Worm (Caenorhabditis elegans) whole organism, L4 larva: ENCODE measurements around the gene F13A2.1.

ENCODE experiments used
- F44E2.7 ChIP-seq: fragments of 200-800 bp; sonication (Bioruptor generic); IDR thresholded peaks from 2 replicates; pipeline ENCODE4 v2.1.2; 2022; ENCODE audit warnings: missing genetic modification characterization, missing compliant biosample characterization
- T20F7.1 ChIP-seq: fragments of 200-800 bp; sonication (Bioruptor generic); optimal IDR thresholded peaks from 2 replicates; lab custom pipeline; 2018; ENCODE audit warnings: mild to moderate bottlenecking, missing genetic modification characterization, missing compliant biosample characterization
- T26A8.4 ChIP-seq: fragments of 200-800 bp; sonication (Bioruptor generic); IDR thresholded peaks from 2 replicates; pipeline ENCODE4 v1.3.6; 2022; ENCODE audit warnings: missing genetic modification characterization, missing compliant biosample characterization
- Y105C5A.15 ChIP-seq: fragments of 200-800 bp; sonication (Bioruptor generic); IDR thresholded peaks from 2 replicates; pipeline ENCODE4 v1.3.6; 2022; ENCODE audit warnings: missing genetic modification characterization, missing compliant biosample characterization
- Y5F2A.4 ChIP-seq: fragments of 200-800 bp; sonication (Bioruptor generic); optimal IDR thresholded peaks from 2 replicates; lab custom pipeline; 2018; ENCODE audit warnings: mild to moderate bottlenecking, missing genetic modification characterization, missing compliant biosample characterization
- Y75B8A.6 ChIP-seq: fragments of 200-800 bp; sonication (Bioruptor generic); IDR thresholded peaks from 2 replicates; pipeline ENCODE4 v1.3.6; 2022; ENCODE audit warnings: missing genetic modification reagents, missing genetic modification characterization, missing compliant biosample characterization
- aha-1 ChIP-seq: fragments of 150-350 bp; peaks from one replicate; lab custom pipeline; 2014; ENCODE audit warnings: missing biosample characterization, missing genetic modification characterization
- attf-4 ChIP-seq: sonication (generic microtip); optimal IDR thresholded peaks from 3 replicates; lab custom pipeline; 2017; ENCODE audit warnings: missing biosample characterization, missing genetic modification characterization
- ceh-82 ChIP-seq: sonication (generic microtip); optimal IDR thresholded peaks from 2 replicates; lab custom pipeline; 2017; ENCODE audit warnings: missing biosample characterization, missing genetic modification characterization
- daf-12 ChIP-seq: fragments of 150-350 bp; optimal IDR thresholded peaks from 2 replicates; lab custom pipeline; 2014; ENCODE audit warnings: missing biosample characterization, missing genetic modification reagents, missing genetic modification characterization
- daf-19 ChIP-seq: fragments of 200-800 bp; sonication (Bioruptor generic); conservative IDR thresholded peaks from 2 replicates; pipeline ENCODE4 v1.3.6; 2022; ENCODE audit warnings: missing genetic modification characterization, missing compliant biosample characterization
- dmd-8 ChIP-seq: fragments of 200-800 bp; sonication (Bioruptor generic); IDR thresholded peaks from 2 replicates; pipeline ENCODE4 v1.3.6; 2022; ENCODE audit warnings: missing genetic modification characterization, missing compliant biosample characterization
- dpl-1 ChIP-seq: fragments of 150-350 bp; optimal IDR thresholded peaks from 2 replicates; lab custom pipeline; 2014; ENCODE audit warnings: missing biosample characterization, missing genetic modification reagents, missing genetic modification characterization
- fkh-10 ChIP-seq: fragments of 150-350 bp; optimal IDR thresholded peaks from 2 replicates; lab custom pipeline; 2014; ENCODE audit warnings: missing biosample characterization, missing genetic modification reagents, missing genetic modification characterization
- lin-13 ChIP-seq: fragments of 150-350 bp; optimal IDR thresholded peaks from 2 replicates; lab custom pipeline; 2014; ENCODE audit warnings: missing biosample characterization, missing genetic modification reagents, missing genetic modification characterization
- lin-15B ChIP-seq: fragments of 150-350 bp; sonication (generic microtip); optimal IDR thresholded peaks from 3 replicates; lab custom pipeline; 2014; ENCODE audit warnings: missing biosample characterization, missing genetic modification characterization
- lin-29 ChIP-seq: fragments of 200-800 bp; sonication (Bioruptor generic); IDR thresholded peaks from 2 replicates; pipeline ENCODE4 v1.3.6; 2022; ENCODE audit warnings: missing genetic modification reagents, missing genetic modification characterization, missing compliant biosample characterization
- lin-38 ChIP-seq: fragments of 200-800 bp; sonication (Bioruptor generic); IDR thresholded peaks from 2 replicates; pipeline ENCODE4 v1.3.6; 2022; ENCODE audit warnings: missing genetic modification reagents, missing genetic modification characterization, missing compliant biosample characterization
- mdl-1 ChIP-seq, 2 experiments: fragments of 150-350 bp in 1 of 2; sonication (generic microtip) in 1 of 2; optimal IDR thresholded peaks; 2 replicates each; lab custom pipeline; 2014 to 2017; ENCODE audit warnings: missing biosample characterization in 2 of 2, missing genetic modification characterization in 2 of 2
- mep-1 ChIP-seq: fragments of 150-350 bp; sonication (generic microtip); optimal IDR thresholded peaks from 3 replicates; lab custom pipeline; 2014; ENCODE audit warnings: missing biosample characterization, missing genetic modification characterization
- nhr-11 ChIP-seq: fragments of 150-350 bp; optimal IDR thresholded peaks from 2 replicates; lab custom pipeline; 2014; ENCODE audit warnings: missing biosample characterization, missing genetic modification characterization
- nhr-111 ChIP-seq: fragments of 200-800 bp; sonication (Bioruptor generic); optimal IDR thresholded peaks from 2 replicates; lab custom pipeline; 2018; ENCODE audit warnings: mild to moderate bottlenecking, missing genetic modification characterization, missing compliant biosample characterization
- nhr-237 ChIP-seq: sonication (generic microtip); optimal IDR thresholded peaks from 2 replicates; lab custom pipeline; 2017; ENCODE audit warnings: missing biosample characterization, missing genetic modification characterization
- nhr-28 ChIP-seq: fragments of 150-350 bp; optimal IDR thresholded peaks from 2 replicates; lab custom pipeline; 2014; ENCODE audit warnings: missing biosample characterization, missing genetic modification characterization
- pha-4 ChIP-seq, 2 experiments: fragments of 150-350 bp in 1 of 2; fragments of 200-800 bp in 1 of 2; sonication (Bioruptor generic) in 1 of 2; IDR thresholded peaks in 1 of 2; optimal IDR thresholded peaks in 1 of 2; 2 replicates each; pipeline versions ENCODE4 v1.3.6 to Lab custom; 2014 to 2022; ENCODE audit warnings: missing genetic modification characterization in 2 of 2, missing genetic modification reagents in 2 of 2, missing biosample characterization in 1 of 2, missing compliant biosample characterization in 1 of 2
- php-3 ChIP-seq: fragments of 200-800 bp; sonication (Bioruptor generic); IDR thresholded peaks from 2 replicates; pipeline ENCODE4 v1.3.6; 2022; ENCODE audit warnings: missing genetic modification reagents, missing genetic modification characterization, missing compliant biosample characterization
- pqm-1 ChIP-seq: sonication (generic microtip); optimal IDR thresholded peaks from 2 replicates; lab custom pipeline; 2017; ENCODE audit warnings: missing biosample characterization, missing genetic modification characterization
- saeg-2 ChIP-seq: fragments of 200-800 bp; sonication (Bioruptor generic); IDR thresholded peaks from 2 replicates; pipeline ENCODE4 v1.3.6; 2022; ENCODE audit warnings: missing genetic modification reagents, missing genetic modification characterization, missing compliant biosample characterization
- set-16 ChIP-seq: fragments of 200-800 bp; sonication (Bioruptor generic); IDR thresholded peaks from 2 replicates; pipeline ENCODE4 v1.3.6; 2022; ENCODE audit warnings: missing genetic modification reagents, missing genetic modification characterization, missing compliant biosample characterization
- snpc-4 ChIP-seq: fragments of 150-350 bp; optimal IDR thresholded peaks from 2 replicates; lab custom pipeline; 2014; ENCODE audit warnings: missing biosample characterization, missing genetic modification characterization
- unc-130 ChIP-seq: sonication (generic microtip); optimal IDR thresholded peaks from 2 replicates; lab custom pipeline; 2016; ENCODE audit warnings: missing genetic modification reagents, missing genetic modification characterization, missing compliant biosample characterization
- unc-39 ChIP-seq: sonication (generic microtip); optimal IDR thresholded peaks from 2 replicates; lab custom pipeline; 2017; ENCODE audit warnings: missing biosample characterization, missing genetic modification characterization
- unc-62 ChIP-seq, 3 experiments: fragments of 150-350 bp in 1 of 3; sonication (generic microtip); optimal IDR thresholded peaks in 2 of 3; peaks in 1 of 3; 1 replicate in 1 of 3; 2 replicates in 2 of 3; lab custom pipeline; 2014 to 2017; ENCODE audit warnings: missing biosample characterization in 3 of 3, missing genetic modification characterization in 3 of 3, missing genetic modification reagents in 3 of 3, missing genotype in 1 of 3
- vab-7 ChIP-seq: fragments of 200-800 bp; sonication (Bioruptor generic); IDR thresholded peaks from 2 replicates; pipeline ENCODE4 v1.3.6; 2022; ENCODE audit warnings: missing genetic modification reagents, missing genetic modification characterization, missing compliant biosample characterization
- zip-11 ChIP-seq: fragments of 200-800 bp; sonication (Bioruptor generic); IDR thresholded peaks from 2 replicates; pipeline ENCODE4 v1.3.6; 2022; ENCODE audit warnings: missing genetic modification characterization, missing compliant biosample characterization
- ztf-11 ChIP-seq: fragments of 150-350 bp; optimal IDR thresholded peaks from 2 replicates; lab custom pipeline; 2014; ENCODE audit warnings: missing biosample characterization, missing genetic modification characterization

The F13A2.1 gene

ce11 chrV:4382298-4382697, at the start of gene F13A2.1:
Gene F13A2.1, minus strand, starts transcription at chrV:4382398.
- no peak for TF ChIP-seq ztf-11 (tag; lab: Kevin White, UChicago)
- TF ChIP-seq nhr-237 (tag; lab: Kevin White, UChicago) = no peak
- no peak for TF ChIP-seq snpc-4
- no peak for TF ChIP-seq ceh-82 (tag; lab: Kevin White, UChicago)
- TF ChIP-seq lin-13 (GFP tag; lab: Kevin White, UChicago) = no peak
- no peak for TF ChIP-seq dpl-1 (GFP tag; lab: Kevin White, UChicago)
- no peak for TF ChIP-seq attf-4 (tag; lab: Kevin White, UChicago)
- TF ChIP-seq daf-19 = no peak

DNA sequence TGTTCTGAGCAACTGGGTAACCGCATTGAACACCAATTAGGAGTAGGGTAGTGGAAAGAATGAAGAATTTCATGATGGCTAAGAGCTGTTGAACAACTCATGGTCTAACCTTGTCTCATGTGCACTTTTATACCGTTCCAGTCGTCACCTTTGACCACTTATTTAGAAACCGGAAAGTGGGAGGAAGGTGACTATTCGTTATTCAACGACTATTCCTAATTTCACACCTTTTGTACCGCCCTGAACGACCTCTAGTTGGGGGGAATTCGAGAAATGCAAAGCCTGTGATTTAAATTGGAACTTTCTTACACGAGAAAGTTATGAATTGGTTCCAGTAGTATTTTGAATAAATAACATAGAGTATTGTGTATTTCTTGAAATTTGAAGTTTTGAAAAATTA, 47.4 kb upstream of the F13A2.1 start, which contains the start of gene Y47D7A.12:
Gene Y47D7A.12 (minus strand): TSS at position 101 of the 400 bp plus-strand sequence.
- TF ChIP-seq daf-12 (tag; lab: Kevin White, UChicago) = no peak
- no peak for TF ChIP-seq lin-13 (GFP tag; lab: Kevin White, UChicago)
- TF ChIP-seq dpl-1 (GFP tag; lab: Kevin White, UChicago) = no peak
- no peak for TF ChIP-seq Y75B8A.6 (GFP tag; lab: Robert Waterston, UW)
- TF ChIP-seq lin-15B (tag; lab: Kevin White, UChicago) = no peak
- no peak for TF ChIP-seq zip-11 (GFP tag; lab: Robert Waterston, UW)
- no peak for TF ChIP-seq saeg-2 (GFP tag; lab: Robert Waterston, UW)
- no peak for TF ChIP-seq snpc-4
- no peak for TF ChIP-seq nhr-111
- TF ChIP-seq nhr-28 = no peak
- TF ChIP-seq pqm-1 (tag; lab: Kevin White, UChicago) = no peak
- TF ChIP-seq lin-29 (GFP tag; lab: Robert Waterston, UW) = no peak
- TF ChIP-seq pha-4 (GFP tag; IDR thresholded peaks at IDR 0.05; lab: Robert Waterston, UW) = no peak
- TF ChIP-seq pha-4 (tag; optimal IDR thresholded peaks at IDR 0.05; lab: Kevin White, UChicago) = no peak
- TF ChIP-seq T26A8.4 (GFP tag; lab: Robert Waterston, UW) = no peak
- no peak for TF ChIP-seq vab-7
- TF ChIP-seq dmd-8 (GFP tag; lab: Robert Waterston, UW) = no peak
- no peak for TF ChIP-seq mep-1 (tag; lab: Kevin White, UChicago)
- TF ChIP-seq F44E2.7 (GFP tag; lab: Robert Waterston, UW) = no peak

- TF ChIP-seq lin-38 (GFP tag; lab: Robert Waterston, UW) (no peak), set-16 (GFP tag; lab: Robert Waterston, UW) (no peak), Y105C5A.15 (GFP tag; lab: Robert Waterston, UW) (no peak), unc-130 (GFP tag; lab: Kevin White, UChicago) (no peak), unc-62 (GFP tag; optimal IDR thresholded peaks at IDR 0.05 in 1 of 2; lab: Kevin White, UChicago) (peak in 1 of 2 experiments; percentile 28), unc-62 (tag; optimal IDR thresholded peaks at IDR 0.05; lab: Kevin White, UChicago) (no peak), mdl-1 (tag; optimal IDR thresholded peaks at IDR 0.05; lab: Kevin White, UChicago) (no peak), T20F7.1 (no peak)
Observed at ce11 chrV:4428202-4428601, 46.0 kb upstream of the F13A2.1 start, which contains the start of gene Y47D7A.11. Gene Y47D7A.11, minus strand, starts transcription at chrV:4428302.

DNA sequence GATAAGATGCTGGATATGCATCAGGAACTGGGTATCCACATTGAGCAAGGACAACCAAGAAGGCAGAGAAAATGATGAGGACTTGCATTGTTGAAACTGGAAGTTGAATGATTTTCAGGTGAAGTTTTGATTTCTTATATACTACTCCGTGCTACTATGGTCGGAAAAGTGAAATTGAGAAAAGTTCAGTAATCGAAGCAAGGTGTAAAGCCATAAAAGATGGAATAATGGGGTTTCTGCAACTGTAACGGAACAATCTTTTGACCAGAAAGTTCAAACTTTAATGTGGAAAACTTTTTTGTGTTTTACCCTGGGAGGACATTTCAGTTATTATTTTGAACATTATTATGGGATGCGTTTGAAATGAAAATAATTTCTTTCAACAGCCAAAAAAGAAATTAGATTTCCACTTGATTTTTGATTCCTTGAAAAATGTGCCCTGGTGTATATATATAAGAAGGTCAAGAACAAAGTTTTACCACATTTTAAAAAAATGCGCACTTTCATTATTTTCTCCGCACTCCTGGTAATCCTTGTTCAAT, 41.7 kb upstream of the F13A2.1 start, which contains the start of the genes Y47D7A.9 and Y47D7A.19:
Gene Y47D7A.9 (minus strand): TSS at position 101 of the 542 bp plus-strand sequence.
Gene Y47D7A.19 (plus strand): TSS at position 492 of the 542 bp plus-strand sequence.
- no peak for TF ChIP-seq php-3 (GFP tag; lab: Robert Waterston, UW)
- TF ChIP-seq F44E2.7 (GFP tag; lab: Robert Waterston, UW) = no peak
- TF ChIP-seq unc-39 = no peak
- no peak for TF ChIP-seq zip-11 (GFP tag; lab: Robert Waterston, UW)
- no peak for TF ChIP-seq aha-1 (tag; lab: Kevin White, UChicago)
- no peak for TF ChIP-seq fkh-10 (GFP tag; lab: Kevin White, UChicago)
- no peak for TF ChIP-seq nhr-11 (tag; lab: Kevin White, UChicago)
- no peak for TF ChIP-seq Y5F2A.4 (GFP tag; lab: Kevin White, UChicago)
- no peak for TF ChIP-seq daf-19
- no peak for TF ChIP-seq lin-38 (GFP tag; lab: Robert Waterston, UW)
- TF ChIP-seq, all 104 proteins: peak for 0
